Worm (Caenorhabditis elegans) whole organism, midembryonic: ENCODE data around the gene rpm-1.
"Not testable (repeated sequence)": the region's sequence is repeated elsewhere in the genome, so short reads cannot be mapped to it uniquely, and the experiment has no call there.

Source experiments
- T22C8.4 ChIP-seq: fragments of 200-800 bp; sonication (Bioruptor generic); IDR thresholded peaks from 2 replicates; pipeline ENCODE4 v1.3.6; 2022; ENCODE audit warnings: missing genetic modification characterization, missing compliant biosample characterization
- cog-1 ChIP-seq: sonication (generic microtip); optimal IDR thresholded peaks from 2 replicates; lab custom pipeline; 2016; ENCODE audit warnings: missing genetic modification characterization, missing compliant biosample characterization
- flt-1 ChIP-seq: fragments of 200-800 bp; sonication (Bioruptor generic); IDR thresholded peaks from 2 replicates; pipeline ENCODE4 v1.3.6; 2022; ENCODE audit warnings: missing genetic modification characterization, missing compliant biosample characterization
- klf-2 ChIP-seq: fragments of 200-800 bp; sonication (Bioruptor generic); conservative IDR thresholded peaks from 2 replicates; pipeline ENCODE4 v1.3.6; 2022; ENCODE audit warnings: missing genetic modification reagents, missing genetic modification characterization, missing compliant biosample characterization
- med-1 ChIP-seq: sonication (generic microtip); optimal IDR thresholded peaks from 2 replicates; lab custom pipeline; 2017; ENCODE audit warnings: missing genetic modification characterization, mild to moderate bottlenecking, missing compliant biosample characterization, antibody characterized with exemption, missing genetic modification reagents; ENCODE audit not compliant: insufficient read depth
- ref-1 ChIP-seq: fragments of 200-800 bp; sonication (Bioruptor generic); conservative IDR thresholded peaks from 2 replicates; pipeline ENCODE4 v1.3.6; 2022; ENCODE audit warnings: missing genetic modification reagents, missing genetic modification characterization, missing compliant biosample characterization
- tab-1 ChIP-seq: fragments of 200-800 bp; sonication (Bioruptor generic); IDR thresholded peaks from 2 replicates; pipeline ENCODE4 v1.3.6; 2022; ENCODE audit warnings: missing genetic modification characterization, missing compliant biosample characterization
- ztf-23 ChIP-seq: fragments of 200-800 bp; sonication (Bioruptor generic); IDR thresholded peaks from 2 replicates; pipeline ENCODE4 v1.3.6; 2022; ENCODE audit warnings: missing genetic modification reagents, missing genetic modification characterization, missing compliant biosample characterization
- ztf-29 ChIP-seq: fragments of 200-800 bp; sonication (Bioruptor generic); IDR thresholded peaks from 2 replicates; pipeline ENCODE4 v1.3.6; 2022; ENCODE audit warnings: missing genetic modification reagents, missing genetic modification characterization, missing compliant biosample characterization

The rpm-1 gene

DNA sequence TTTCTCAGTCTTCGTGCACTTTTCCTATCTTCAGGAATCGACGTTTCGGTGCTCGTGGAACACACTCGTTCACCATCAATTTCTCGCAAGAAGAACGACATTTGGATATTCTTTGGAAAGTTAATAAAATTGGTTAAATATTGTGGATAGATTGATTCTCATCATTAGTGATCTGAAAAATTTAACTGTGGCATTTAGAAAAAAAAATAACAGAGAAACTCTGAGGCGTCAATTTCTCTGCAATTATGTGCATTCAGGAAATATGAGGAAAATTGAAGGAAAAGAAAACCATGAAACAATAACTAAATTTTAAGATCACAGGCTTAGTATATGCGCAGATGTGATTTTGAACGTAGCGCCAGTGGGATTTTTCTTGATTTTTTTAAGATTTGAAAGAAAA lies at the start of gene rpm-1:
Gene rpm-1, minus strand, starts transcription at position 101 of the 400 bp plus-strand sequence.
- TF ChIP-seq cog-1 (tag; lab: Kevin White, UChicago); flt-1 (GFP tag; lab: Robert Waterston, UW); T22C8.4 (GFP tag; lab: Robert Waterston, UW): not testable (repeated sequence)

ce11 chrV:8861949-8862348 lies 42.2 kb upstream of the rpm-1 start, which contains the start of gene F07B7.12:
Gene F07B7.12 (minus strand): TSS chrV:8862049.
- not testable (repeated sequence) for TF ChIP-seq ref-1 (GFP tag; lab: Robert Waterston, UW); med-1; cog-1 (tag; lab: Kevin White, UChicago)

DNA sequence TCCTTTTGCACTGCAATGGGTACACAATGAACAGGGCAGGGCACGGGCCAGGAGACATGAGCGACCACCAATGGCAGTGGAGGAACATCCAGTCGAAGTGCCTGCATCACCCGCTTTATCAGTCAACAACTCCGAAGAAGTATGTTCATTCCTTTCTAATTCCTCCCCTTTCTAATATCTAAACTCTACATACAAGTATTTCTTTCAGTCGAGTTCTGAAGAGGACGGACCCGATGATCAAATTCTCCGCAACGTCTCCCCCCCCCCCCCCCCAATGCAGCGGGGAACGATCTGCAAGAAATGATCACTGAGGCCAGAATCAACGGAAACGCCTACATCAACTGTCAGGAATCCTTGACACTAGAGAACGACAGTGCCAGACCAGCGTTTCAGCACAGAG lies 15.6 kb upstream of the rpm-1 start, which contains the start of gene F07B7.7:
Gene F07B7.7, plus strand, starts transcription at position 301 of the 400 bp plus-strand sequence.
- TF ChIP-seq tab-1 (GFP tag; lab: Robert Waterston, UW); klf-2 (GFP tag; lab: Robert Waterston, UW); med-1: not testable (repeated sequence)

DNA sequence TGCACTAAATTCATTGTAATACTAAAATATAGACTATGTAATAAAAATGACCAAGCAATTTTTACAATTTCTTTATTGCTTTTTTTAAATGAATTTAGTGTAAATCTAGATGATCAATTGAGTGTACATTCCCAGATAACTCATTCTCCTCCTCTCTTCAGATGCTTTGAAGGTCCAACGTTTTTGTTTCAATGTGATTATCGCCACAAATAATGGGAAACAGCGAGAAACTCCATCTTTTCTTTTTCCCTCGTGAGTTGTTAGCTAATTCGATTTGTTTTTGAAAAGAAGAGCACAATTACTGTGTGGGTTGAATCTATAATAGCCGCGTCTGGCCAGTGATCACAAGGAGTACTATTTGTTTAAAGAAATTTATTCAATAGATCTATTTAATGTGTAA lies 14.7 kb downstream of the rpm-1 start:
- TF ChIP-seq T22C8.4 (GFP tag; lab: Robert Waterston, UW) = no peak
- TF ChIP-seq ref-1 (GFP tag; lab: Robert Waterston, UW) = no peak
- no peak for TF ChIP-seq cog-1 (tag; lab: Kevin White, UChicago)
- no peak for TF ChIP-seq ztf-23 (GFP tag; lab: Robert Waterston, UW)
- TF ChIP-seq ztf-29 = no peak
- TF ChIP-seq flt-1 (GFP tag; lab: Robert Waterston, UW) = no peak
- TF ChIP-seq klf-2 (GFP tag; lab: Robert Waterston, UW) = no peak
- no peak for TF ChIP-seq med-1
- no peak for TF ChIP-seq tab-1 (GFP tag; lab: Robert Waterston, UW)

DNA sequence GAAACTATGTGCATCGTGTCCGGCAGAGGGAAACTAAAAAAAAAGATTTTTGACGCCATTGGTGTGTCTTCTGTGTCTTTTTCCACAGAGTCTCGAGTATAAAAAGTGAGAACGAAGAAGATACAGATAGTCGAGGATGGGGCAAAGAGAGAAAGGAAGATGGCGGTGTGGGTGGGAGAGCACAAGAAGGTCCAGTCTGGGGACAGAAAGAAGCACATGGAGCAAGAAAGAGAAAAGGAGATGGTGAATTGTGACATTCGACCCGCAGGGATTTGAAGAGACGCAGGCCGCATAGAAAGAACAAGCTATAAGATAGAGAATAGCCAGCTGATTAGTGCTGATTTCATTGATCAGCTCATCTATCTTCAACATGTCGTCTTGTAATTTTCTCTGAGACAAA lies 17.5 kb downstream of the rpm-1 start:
- TF ChIP-seq ztf-29 (no peak), klf-2 (GFP tag; lab: Robert Waterston, UW) (no peak), cog-1 (tag; lab: Kevin White, UChicago) (no peak), med-1 (no peak), tab-1 (GFP tag; lab: Robert Waterston, UW) (no peak), ref-1 (GFP tag; lab: Robert Waterston, UW) (no peak), flt-1 (GFP tag; lab: Robert Waterston, UW) (no peak), ztf-23 (GFP tag; lab: Robert Waterston, UW) (no peak), T22C8.4 (GFP tag; lab: Robert Waterston, UW) (no peak)

DNA sequence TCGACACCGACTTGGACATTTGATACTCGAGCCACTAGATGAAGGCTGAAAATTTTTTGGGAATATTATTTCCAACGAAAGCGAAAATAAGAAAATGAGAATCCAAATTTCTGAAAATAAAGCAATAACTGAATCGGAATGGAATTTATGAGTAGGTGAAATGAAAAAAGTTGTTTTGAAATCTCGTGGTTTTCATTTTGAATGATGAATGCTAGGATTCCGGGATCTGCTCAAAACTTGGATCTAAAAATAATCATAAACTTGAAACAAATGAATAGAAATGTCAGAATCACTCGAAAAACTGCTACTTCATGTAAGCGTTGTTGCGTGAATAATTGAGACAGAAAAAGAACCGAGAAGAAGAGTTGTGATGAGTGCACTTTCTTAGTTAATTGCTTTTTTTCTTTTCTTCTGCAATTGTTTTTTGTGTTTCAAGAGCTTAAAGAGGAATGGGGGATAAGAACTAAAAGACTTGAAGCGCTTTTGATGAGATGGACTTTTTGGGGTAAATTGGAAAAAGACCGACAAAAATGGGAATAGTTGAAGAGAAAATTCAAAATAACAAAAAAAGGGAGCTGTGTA lies 18.7 kb downstream of the rpm-1 start, which contains the start of gene magu-2:
Gene magu-2, minus strand, starts transcription at position 51 of the 582 bp plus-strand sequence.
- TF ChIP-seq ztf-29 (no peak), tab-1 (GFP tag; lab: Robert Waterston, UW) (no peak), T22C8.4 (GFP tag; lab: Robert Waterston, UW) (no peak), cog-1 (tag; lab: Kevin White, UChicago) (no peak), ref-1 (GFP tag; lab: Robert Waterston, UW) (no peak), flt-1 (GFP tag; lab: Robert Waterston, UW) (no peak), med-1 (no peak), klf-2 (GFP tag; lab: Robert Waterston, UW) (no peak), ztf-23 (GFP tag; lab: Robert Waterston, UW) (no peak)

- TF ChIP-seq ztf-29 (no peak), klf-2 (GFP tag; lab: Robert Waterston, UW) (no peak), med-1 (no peak), ref-1 (GFP tag; lab: Robert Waterston, UW) (no peak), flt-1 (GFP tag; lab: Robert Waterston, UW) (no peak), tab-1 (GFP tag; lab: Robert Waterston, UW) (no peak), T22C8.4 (GFP tag; lab: Robert Waterston, UW) (no peak), cog-1 (tag; lab: Kevin White, UChicago) (no peak), ztf-23 (GFP tag; lab: Robert Waterston, UW) (no peak)
Observed at ce11 chrV:8799293-8799812, 20.4 kb downstream of the rpm-1 start.

DNA sequence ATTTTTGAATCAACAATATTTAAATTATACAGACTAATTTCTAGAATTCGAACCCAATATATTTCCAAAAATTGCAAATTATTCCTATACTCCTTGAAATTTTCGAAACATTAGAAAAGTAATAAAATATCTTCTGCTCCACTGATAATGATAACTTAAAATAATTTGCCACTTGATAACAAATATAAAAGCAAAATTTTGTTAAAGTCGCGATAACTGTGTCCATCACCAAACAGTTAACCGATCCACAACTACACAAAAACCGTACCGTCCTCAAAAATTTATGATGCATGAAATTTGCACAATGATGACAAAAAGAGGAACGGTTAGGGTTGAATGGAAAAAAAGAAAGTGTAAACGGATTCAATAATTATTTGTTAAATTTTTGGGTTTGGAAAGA lies 21.3 kb downstream of the rpm-1 start:
- TF ChIP-seq med-1 (no peak), ref-1 (GFP tag; lab: Robert Waterston, UW) (no peak), ztf-29 (no peak), ztf-23 (GFP tag; lab: Robert Waterston, UW) (no peak), cog-1 (tag; lab: Kevin White, UChicago) (no peak), flt-1 (GFP tag; lab: Robert Waterston, UW) (no peak)

DNA sequence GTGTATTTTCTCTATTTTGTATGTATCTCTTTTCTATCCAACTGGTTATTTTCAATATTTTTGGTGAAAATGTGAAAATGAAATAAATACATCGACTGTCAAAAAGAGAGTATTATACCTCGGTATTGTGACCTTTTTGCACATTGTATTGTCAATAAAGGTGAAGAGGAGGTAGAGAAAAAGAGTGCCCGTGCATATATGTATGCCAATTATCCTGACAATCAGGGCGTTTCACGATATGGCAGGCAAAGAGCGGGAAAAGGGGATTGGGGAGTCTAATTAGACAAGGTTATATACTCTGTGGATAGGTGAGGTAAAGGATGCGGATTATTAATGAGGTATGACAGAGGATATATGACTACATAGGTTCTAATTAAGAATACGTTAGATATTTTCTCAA lies 22.9 kb downstream of the rpm-1 start:
- TF ChIP-seq ref-1 (GFP tag; lab: Robert Waterston, UW) (no peak), tab-1 (GFP tag; lab: Robert Waterston, UW) (no peak), med-1 (no peak), flt-1 (GFP tag; lab: Robert Waterston, UW) (no peak; the same call in 1 of the 2 replicates), ztf-23 (GFP tag; lab: Robert Waterston, UW) (no peak), ztf-29 (no peak), klf-2 (GFP tag; lab: Robert Waterston, UW) (no peak), T22C8.4 (GFP tag; lab: Robert Waterston, UW) (no peak), cog-1 (tag; lab: Kevin White, UChicago) (no peak)

- TF ChIP-seq flt-1 (GFP tag; lab: Robert Waterston, UW) (no peak), ztf-23 (GFP tag; lab: Robert Waterston, UW) (no peak), tab-1 (GFP tag; lab: Robert Waterston, UW) (no peak), klf-2 (GFP tag; lab: Robert Waterston, UW) (no peak), T22C8.4 (GFP tag; lab: Robert Waterston, UW) (no peak), ztf-29 (no peak), cog-1 (tag; lab: Kevin White, UChicago) (no peak), med-1 (no peak), ref-1 (GFP tag; lab: Robert Waterston, UW) (no peak)
Observed at ce11 chrV:8796246-8796645, 23.5 kb downstream of the rpm-1 start.
